Fruit fly (Drosophila melanogaster) whole organism, wandering third instar larva: ENCODE measurements around the gene CG10793.

Experiments used
- CG32264 ChIP-seq: fragments of 200-800 bp; sonication (Bioruptor generic); optimal IDR thresholded peaks from 2 replicates; lab custom pipeline; 2016; ENCODE audit warnings: missing biosample characterization, missing genetic modification characterization
- Dfd ChIP-seq: fragments of >200 bp; optimal IDR thresholded peaks from 2 replicates; lab custom pipeline; 2017; ENCODE audit warnings: missing biosample characterization, missing genetic modification characterization
- Dif ChIP-seq: fragments of 200-275, 200-300 bp; sonication (Bioruptor generic); optimal IDR thresholded peaks from 2 replicates; lab custom pipeline; 2018; ENCODE audit warnings: missing biosample characterization, missing genetic modification characterization; ENCODE audit not compliant: partially characterized antibody
- HLH106 ChIP-seq: fragments of 200-800 bp; optimal IDR thresholded peaks from 3 replicates; lab custom pipeline; 2019; ENCODE audit warnings: missing biosample characterization, mild to moderate bottlenecking, missing genetic modification characterization, moderate library complexity
- Hnf4 ChIP-seq: fragments of 200-800 bp; sonication (Bioruptor generic); optimal IDR thresholded peaks from 2 replicates; lab custom pipeline; 2016; ENCODE audit warnings: missing biosample characterization, mild to moderate bottlenecking, missing genetic modification characterization
- Hr78 ChIP-seq: fragments of >200 bp; optimal IDR thresholded peaks from 2 replicates; lab custom pipeline; 2017; ENCODE audit warnings: missing biosample characterization, missing genetic modification characterization
- Hr83 ChIP-seq: fragments of 200-300 bp; sonication (Bioruptor generic); optimal IDR thresholded peaks from 2 replicates; lab custom pipeline; 2016; ENCODE audit warnings: missing biosample characterization, mild to moderate bottlenecking, missing genetic modification characterization, moderate library complexity; ENCODE audit not compliant: poor library complexity, severe bottlenecking
- Jra ChIP-seq: sonication (Bioruptor generic); optimal IDR thresholded peaks from 2 replicates; lab custom pipeline; 2016; ENCODE audit warnings: missing biosample characterization, missing genetic modification characterization
- Mio ChIP-seq: sonication (Bioruptor generic); optimal IDR thresholded peaks from 2 replicates; lab custom pipeline; 2016; ENCODE audit warnings: missing biosample characterization, missing genetic modification characterization
- N ChIP-seq: fragments of >200 bp; optimal IDR thresholded peaks from 2 replicates; lab custom pipeline; 2018; ENCODE audit warnings: missing biosample characterization, missing external identifiers, missing genetic modification characterization
- OdsH ChIP-seq: fragments of 200-800 bp; sonication (Bioruptor generic); optimal IDR thresholded peaks from 2 replicates; lab custom pipeline; 2016; ENCODE audit warnings: missing biosample characterization, mild to moderate bottlenecking, missing genetic modification characterization
- Rel ChIP-seq, 2 experiments: fragments of 200-800 bp; sonication (Bioruptor generic) in 1 of 2; optimal IDR thresholded peaks; 2 replicates in 1 of 2; 3 replicates in 1 of 2; lab custom pipeline; 2016 to 2019; ENCODE audit warnings: mild to moderate bottlenecking in 2 of 2, missing biosample characterization in 2 of 2, missing genetic modification characterization in 2 of 2, moderate library complexity in 1 of 2
- Vsx2 ChIP-seq: fragments of 200-300, 225-300 bp; sonication (Bioruptor generic); optimal IDR thresholded peaks from 2 replicates; lab custom pipeline; 2018; ENCODE audit warnings: missing biosample characterization, missing genetic modification characterization; ENCODE audit not compliant: partially characterized antibody
- br ChIP-seq: fragments of 200-800 bp; sonication (Bioruptor generic); optimal IDR thresholded peaks from 2 replicates; lab custom pipeline; 2016; ENCODE audit warnings: missing biosample characterization, missing genetic modification characterization
- dl ChIP-seq, 2 experiments: fragments of 175-275, 200-275 bp in 1 of 2; fragments of 200-275 bp in 1 of 2; sonication (Bioruptor generic); optimal IDR thresholded peaks; lab custom pipeline; 2018; ENCODE audit warnings: mild to moderate bottlenecking in 2 of 2, missing biosample characterization in 2 of 2, missing genetic modification characterization in 2 of 2, moderate library complexity in 2 of 2; ENCODE audit not compliant: partially characterized antibody in 2 of 2, insufficient read depth in 1 of 2
- dmrt93B ChIP-seq: fragments of 200-800 bp; sonication (Bioruptor generic); optimal IDR thresholded peaks from 2 replicates; lab custom pipeline; 2018; ENCODE audit warnings: missing biosample characterization, mild to moderate bottlenecking, missing genetic modification characterization
- dsf ChIP-seq: sonication (Bioruptor generic); optimal IDR thresholded peaks from 2 replicates; lab custom pipeline; 2016; ENCODE audit warnings: missing biosample characterization, missing genetic modification characterization, borderline replicate concordance
- ey ChIP-seq: fragments of 200-800 bp; sonication (Bioruptor generic); optimal IDR thresholded peaks from 2 replicates; lab custom pipeline; 2016; ENCODE audit warnings: missing biosample characterization, missing genetic modification characterization
- foxo ChIP-seq, 2 experiments: fragments of 200-800 bp; sonication (Bioruptor generic); optimal IDR thresholded peaks; 2 replicates in 1 of 2; 3 replicates in 1 of 2; lab custom pipeline; 2016 to 2017; ENCODE audit warnings: missing biosample characterization in 2 of 2, missing genetic modification characterization in 2 of 2
- h ChIP-seq: fragments of 200-800 bp; sonication (Bioruptor generic); optimal IDR thresholded peaks from 3 replicates; lab custom pipeline; 2016; ENCODE audit warnings: missing biosample characterization, mild to moderate bottlenecking, missing genetic modification characterization
- lola ChIP-seq: fragments of >200 bp; optimal IDR thresholded peaks from 2 replicates; lab custom pipeline; 2017; ENCODE audit warnings: missing biosample characterization, missing genetic modification characterization
- pan ChIP-seq: fragments of >200 bp; optimal IDR thresholded peaks from 2 replicates; lab custom pipeline; 2017
- psq ChIP-seq: fragments of 200-800 bp; sonication (Bioruptor generic); optimal IDR thresholded peaks from 3 replicates; lab custom pipeline; 2017; ENCODE audit warnings: missing biosample characterization, mild to moderate bottlenecking, missing genetic modification characterization, moderate library complexity
- rgr ChIP-seq: fragments of 200-800 bp; sonication (Bioruptor generic); optimal IDR thresholded peaks from 3 replicates; lab custom pipeline; 2016; ENCODE audit warnings: missing biosample characterization, mild to moderate bottlenecking, missing genetic modification characterization
- sage ChIP-seq: fragments of 200-800 bp; sonication (Bioruptor generic); optimal IDR thresholded peaks from 2 replicates; lab custom pipeline; 2016; ENCODE audit warnings: missing biosample characterization, mild to moderate bottlenecking, missing genetic modification characterization
- sv ChIP-seq: fragments of 200-800 bp; sonication (Bioruptor generic); optimal IDR thresholded peaks from 3 replicates; lab custom pipeline; 2016; ENCODE audit warnings: missing biosample characterization, missing genetic modification characterization
- tai ChIP-seq: sonication (Bioruptor generic); optimal IDR thresholded peaks from 2 replicates; lab custom pipeline; 2016; ENCODE audit warnings: missing biosample characterization, missing genetic modification characterization
- woc ChIP-seq: sonication (Bioruptor generic); optimal IDR thresholded peaks from 2 replicates; lab custom pipeline; 2016; ENCODE audit warnings: missing biosample characterization, mild to moderate bottlenecking, missing genetic modification characterization

Gene CG10793

dm6 chrX:3361675-3362074 lies 45.5 kb upstream of the CG10793 start:
- no peak for TF ChIP-seq Hr83 (GFP tag; lab: Kevin White, UChicago)
- TF ChIP-seq psq (GFP tag; lab: Kevin White, UChicago): no peak
- TF ChIP-seq ey (GFP tag; lab: Kevin White, UChicago): no peak
- no peak for TF ChIP-seq rgr (GFP tag; lab: Kevin White, UChicago)
- TF ChIP-seq Jra (GFP tag; lab: Kevin White, UChicago): no peak
- TF ChIP-seq sage: no peak
- no peak for TF ChIP-seq dmrt93B (GFP tag; lab: Kevin White, UChicago)
- TF ChIP-seq Vsx2: no peak
- TF ChIP-seq N: no peak
- no peak for TF ChIP-seq Hr78
- TF ChIP-seq Dif: no peak
- TF ChIP-seq dsf (GFP tag; lab: Kevin White, UChicago): no peak
- TF ChIP-seq OdsH: no peak
- no peak for TF ChIP-seq Dfd
- TF ChIP-seq h (GFP tag; lab: Kevin White, UChicago): no peak
- no peak for TF ChIP-seq dl (GFP tag; optimal IDR thresholded peaks at IDR 0.05; lab: Kevin White, UChicago; ENCODE audit: insufficient read depth in 1 of 2, partially characterized antibody in 2 of 2)
- TF ChIP-seq CG32264 (GFP tag; lab: Kevin White, UChicago): no peak
- no peak for TF ChIP-seq tai (GFP tag; lab: Kevin White, UChicago)
- TF ChIP-seq, all 38 proteins: peak for 0

dm6 chrX:3360437-3361075 lies 44.4 kb upstream of the CG10793 start:
- TF ChIP-seq lola: no peak
- TF ChIP-seq sv (GFP tag; lab: Kevin White, UChicago): peak; percentile 53
- TF ChIP-seq, all 38 proteins: peak for 1

DNA sequence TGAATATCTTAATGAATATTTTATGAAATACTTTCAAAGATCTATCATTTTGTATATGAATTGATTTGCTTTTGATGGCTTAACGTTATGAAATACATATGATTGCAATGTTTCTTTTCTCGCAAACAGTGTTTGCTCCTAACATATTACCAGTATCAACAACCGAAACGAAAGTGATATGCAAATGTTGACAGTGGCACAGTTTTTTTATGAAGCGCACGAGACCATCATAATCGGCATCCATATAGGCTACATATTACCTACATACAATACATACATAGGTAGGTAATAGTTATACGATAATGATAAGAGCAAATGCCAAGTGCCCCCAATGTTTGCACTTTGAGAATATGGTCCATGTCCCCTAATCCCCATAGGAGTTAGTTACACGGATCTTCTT lies 42.7 kb upstream of the CG10793 start:
- TF ChIP-seq sv (GFP tag; lab: Kevin White, UChicago) (no peak), Rel (GFP tag; optimal IDR thresholded peaks at IDR 0.05; lab: Kevin White, UChicago) (no peak), Rel (tag; optimal IDR thresholded peaks at IDR 0.05; lab: Kevin White, UChicago) (no peak), Hr78 (no peak), Mio (GFP tag; lab: Kevin White, UChicago) (no peak), HLH106 (tag; lab: Kevin White, UChicago) (no peak), ey (GFP tag; lab: Kevin White, UChicago) (no peak)

dm6 chrX:3357724-3358179 lies 41.5 kb upstream of the CG10793 start:
- TF ChIP-seq sv (GFP tag; lab: Kevin White, UChicago): peak; percentile 22
- TF ChIP-seq foxo (GFP tag; optimal IDR thresholded peaks at IDR 0.05; lab: Kevin White, UChicago): peak in 1 of 2 experiments; percentile 11
- no peak for TF ChIP-seq Hnf4
- TF ChIP-seq dsf (GFP tag; lab: Kevin White, UChicago): no peak
- TF ChIP-seq h (GFP tag; lab: Kevin White, UChicago): no peak

- TF ChIP-seq Hnf4 (no peak), HLH106 (tag; lab: Kevin White, UChicago) (no peak), h (GFP tag; lab: Kevin White, UChicago) (no peak), pan (no peak), CG32264 (GFP tag; lab: Kevin White, UChicago) (no peak)
These were observed 40.8 kb upstream of the CG10793 start for dm6 chrX:3356937-3357552.

- TF ChIP-seq HLH106 (tag; lab: Kevin White, UChicago) (no peak), Vsx2 (no peak), dsf (GFP tag; lab: Kevin White, UChicago) (no peak), lola (no peak), ey (GFP tag; lab: Kevin White, UChicago) (no peak), psq (GFP tag; lab: Kevin White, UChicago) (no peak), woc (GFP tag; lab: Kevin White, UChicago) (no peak), rgr (GFP tag; lab: Kevin White, UChicago) (no peak), br (GFP tag; lab: Kevin White, UChicago) (no peak)
- TF ChIP-seq, all 38 proteins: peak for 0
These were observed 40.1 kb upstream of the CG10793 start for dm6 chrX:3356289-3356688.
